Fruit fly (Drosophila melanogaster) Kc167 (cell line): Measurements from ENCODE around the gene pr.

Experiments used
- Myc ChIP-seq: fragments of >200 bp; optimal IDR thresholded peaks from 2 replicates; lab custom pipeline; 2017; ENCODE audit warnings: missing external identifiers
- Sin3A ChIP-seq: fragments of >200 bp; optimal IDR thresholded peaks from 2 replicates; lab custom pipeline; 2018; ENCODE audit warnings: missing external identifiers
- h ChIP-seq: fragments of >200 bp; optimal IDR thresholded peaks from 3 replicates; lab custom pipeline; 2018; ENCODE audit warnings: missing external identifiers
- ttk ChIP-seq: sonication (Bioruptor generic); optimal IDR thresholded peaks from 2 replicates; lab custom pipeline; 2017; ENCODE audit warnings: missing external identifiers

dm6 chr2L:20072095-20072494 is 3.2 kb downstream of the pr start, which contains the start of gene CG10730:
- TF ChIP-seq Myc (lab: Kevin White, UChicago) (no peak), h (no peak), Sin3A (lab: Kevin White, UChicago) (no peak), ttk (lab: Kevin White, UChicago) (no peak)
